Worm (Caenorhabditis elegans) whole organism, L2 larva: ENCODE results near the gene fmo-5.

Experiments used
- blmp-1 ChIP-seq: sonication (generic microtip); optimal IDR thresholded peaks from 2 replicates; lab custom pipeline; 2017; ENCODE audit warnings: missing genetic modification characterization, mild to moderate bottlenecking, missing compliant biosample characterization, antibody characterized with exemption, moderate library complexity; ENCODE audit not compliant: insufficient read depth
- lin-11 ChIP-seq: fragments of 150-350 bp; sonication (generic microtip); optimal IDR thresholded peaks from 2 replicates; lab custom pipeline; 2014; ENCODE audit warnings: missing biosample characterization, missing genetic modification characterization, inconsistent platforms, mixed read lengths
- nhr-25 ChIP-seq: fragments of 150-350 bp; sonication (generic microtip); optimal IDR thresholded peaks from 3 replicates; lab custom pipeline; 2014; ENCODE audit warnings: missing biosample characterization, missing genetic modification characterization
- nhr-77 ChIP-seq: fragments of 150-350 bp; optimal IDR thresholded peaks from 2 replicates; lab custom pipeline; 2014; ENCODE audit warnings: missing biosample characterization, missing genetic modification characterization
- unc-62 ChIP-seq: fragments of 150-350 bp; optimal IDR thresholded peaks from 2 replicates; lab custom pipeline; 2014; ENCODE audit warnings: missing biosample characterization, missing genetic modification reagents, missing genetic modification characterization
- ztf-11 ChIP-seq: sonication (generic microtip); optimal IDR thresholded peaks from 2 replicates; lab custom pipeline; 2017; ENCODE audit warnings: missing biosample characterization, missing genetic modification characterization

ce11 chrV:945144-945543 lies 41.7 kb upstream of the fmo-5 start, which contains the start of gene Y50D4C.3:
- TF ChIP-seq nhr-77 (no peak), unc-62 (GFP tag; lab: Kevin White, UChicago) (no peak), ztf-11 (tag; lab: Kevin White, UChicago) (no peak), lin-11 (tag; lab: Kevin White, UChicago) (no peak), nhr-25 (tag; lab: Kevin White, UChicago) (no peak), blmp-1 (tag; lab: Kevin White, UChicago) (no peak)
